Worm (Caenorhabditis elegans) whole organism, midembryonic: ENCODE measurements around the gene aqp-8.

Source experiments
- flt-1 ChIP-seq: fragments of 200-800 bp; sonication (Bioruptor generic); IDR thresholded peaks from 2 replicates; pipeline ENCODE4 v1.3.6; 2022; ENCODE audit warnings: missing genetic modification characterization, missing compliant biosample characterization
- tab-1 ChIP-seq: fragments of 200-800 bp; sonication (Bioruptor generic); IDR thresholded peaks from 2 replicates; pipeline ENCODE4 v1.3.6; 2022; ENCODE audit warnings: missing genetic modification characterization, missing compliant biosample characterization
- ztf-23 ChIP-seq: fragments of 200-800 bp; sonication (Bioruptor generic); IDR thresholded peaks from 2 replicates; pipeline ENCODE4 v1.3.6; 2022; ENCODE audit warnings: missing genetic modification reagents, missing genetic modification characterization, missing compliant biosample characterization

DNA sequence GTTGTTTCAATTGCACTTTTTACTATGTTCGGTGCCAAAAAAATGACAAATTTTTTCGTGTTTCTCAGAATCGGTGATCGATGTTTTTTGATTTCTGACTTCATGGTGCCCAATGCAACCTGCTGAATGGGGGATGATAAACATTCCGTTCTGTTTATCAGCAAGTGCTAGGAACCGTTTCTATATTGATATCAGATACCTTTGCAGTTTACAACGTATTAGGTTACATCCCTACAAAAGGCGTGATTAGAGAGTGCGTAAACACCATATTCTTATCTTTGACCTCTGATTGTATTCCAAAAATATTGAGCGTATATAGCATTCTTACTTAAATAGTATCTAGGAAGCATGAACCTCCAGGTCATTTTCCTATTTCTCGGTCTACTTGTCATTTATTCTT is 28.0 kb upstream of the aqp-8 start, which contains the start of gene aman-1:
- TF ChIP-seq tab-1 (GFP tag; lab: Robert Waterston, UW) = no peak
- TF ChIP-seq flt-1 (GFP tag; lab: Robert Waterston, UW) = no peak
- no peak for TF ChIP-seq ztf-23 (GFP tag; lab: Robert Waterston, UW)
